Fruit fly (Drosophila melanogaster): ENCODE data around the gene ZnT77C.

DNA sequence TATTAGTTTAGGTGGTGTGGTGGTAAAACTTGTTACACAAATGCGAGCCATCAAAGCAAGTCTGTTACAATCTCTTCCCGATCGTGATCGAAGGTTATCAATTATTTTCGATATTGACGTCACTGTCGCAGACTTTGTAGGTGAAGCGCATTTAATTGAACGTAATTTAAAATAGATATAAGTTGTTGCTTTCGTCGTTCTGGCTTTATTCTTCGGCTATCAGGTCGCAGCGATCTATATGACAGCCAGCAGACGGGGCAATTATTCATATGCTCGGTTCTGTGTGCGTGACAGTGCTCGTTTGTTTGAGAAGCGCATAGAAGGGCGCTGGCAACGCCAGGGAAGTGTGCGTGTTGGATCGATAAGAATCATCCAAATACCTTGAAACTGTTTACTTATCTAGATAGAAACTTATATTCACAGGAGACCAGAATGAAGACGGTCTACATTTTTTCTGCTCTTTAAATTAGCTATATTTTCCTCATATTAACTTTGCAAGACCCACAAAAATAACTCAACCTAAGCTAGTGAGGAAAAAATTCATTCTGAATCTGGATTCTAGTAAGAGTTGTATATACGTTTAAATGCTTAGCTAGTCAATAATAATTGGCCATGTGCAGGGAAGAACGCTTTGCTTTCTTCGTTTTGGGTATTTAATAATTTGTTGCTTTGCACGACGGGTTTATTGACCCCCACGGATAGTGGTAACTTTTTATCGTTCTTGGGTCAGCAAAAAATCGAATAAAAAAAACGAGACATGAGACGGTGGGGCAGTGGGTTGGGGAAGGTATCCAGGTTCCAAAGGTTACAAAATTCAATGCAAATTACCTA lies 35.8 kb upstream of the ZnT77C start:
- TF ChIP-seq CTCF (optimal IDR thresholded peaks at IDR 0.05) (no peak), CG8478 (optimal IDR thresholded peaks at IDR 0.05) (no peak)

Data from S2 (cell line).